Fruit fly (Drosophila melanogaster): ENCODE measurements around the gene spz4.

Gene spz4

dm6 chr2L:11528129-11528589 lies 26.6 kb downstream of the spz4 start, which contains the start of gene CG31705 (continued):
- TF ChIP-seq CG4730 (GFP tag; IDR thresholded peaks at IDR 0.05) (no peak), CG5245 (GFP tag; optimal IDR thresholded peaks at IDR 0.05) (no peak), dpn (GFP tag; optimal IDR thresholded peaks at IDR 0.05) (peak; percentile 30 to 34), CG14860 (GFP tag; IDR thresholded peaks at IDR 0.05; ENCODE audit: partially characterized antibody) (no peak), CG9727 (GFP tag; optimal IDR thresholded peaks at IDR 0.05) (peak; percentile 72), az2 (GFP tag; optimal IDR thresholded peaks at IDR 0.05) (no peak), CG17802 (tag; optimal IDR thresholded peaks at IDR 0.05) (no peak), Pdp1 (GFP tag; optimal IDR thresholded peaks at IDR 0.05) (no peak), CG1647 (GFP tag; optimal IDR thresholded peaks at IDR 0.05) (no peak), CG11696 (GFP tag; IDR thresholded peaks at IDR 0.05) (no peak; the same call in 1 of the 2 replicates), toy (GFP tag; IDR thresholded peaks at IDR 0.05) (no peak), NC2α (GFP tag; optimal IDR thresholded peaks at IDR 0.05) (no peak), CG33557 (GFP tag; optimal IDR thresholded peaks at IDR 0.05) (no peak), CG1602 (GFP tag; optimal IDR thresholded peaks at IDR 0.05) (peak; percentile 2), CG7556 (GFP tag; optimal IDR thresholded peaks at IDR 0.05) (peak; percentile 66), CG34224 (GFP tag; IDR thresholded peaks at IDR 0.05; ENCODE audit: partially characterized antibody) (no peak), kay (GFP tag; optimal IDR thresholded peaks at IDR 0.05) (no peak), CG10209 (GFP tag; optimal IDR thresholded peaks at IDR 0.05) (peak; percentile 49), nom (GFP tag; optimal IDR thresholded peaks at IDR 0.05) (no peak), CG7963 (GFP tag; IDR thresholded peaks at IDR 0.05; ENCODE audit: partially characterized antibody) (no peak), E2f2 (GFP tag; IDR thresholded peaks at IDR 0.05) (no peak), Sry-β (GFP tag; optimal IDR thresholded peaks at IDR 0.05) (no peak), CG16815 (GFP tag; optimal IDR thresholded peaks at IDR 0.05) (peak; percentile 6), CG2875 (GFP tag; optimal IDR thresholded peaks at IDR 0.05) (no peak), CG8765 (GFP tag; IDR thresholded peaks at IDR 0.05) (peak; percentile 41; the same call in 1 of the 2 replicates), hth (optimal IDR thresholded peaks at IDR 0.05) (no peak), HmgD (GFP tag; optimal IDR thresholded peaks at IDR 0.05) (no peak), CTCF (GFP tag; optimal IDR thresholded peaks at IDR 0.05) (no peak), CG4360 (GFP tag; IDR thresholded peaks at IDR 0.05) (no peak), CG31441 (GFP tag; IDR thresholded peaks at IDR 0.05) (peak; percentile 49; the same call in 1 of the 2 replicates), Stat92E (GFP tag; optimal IDR thresholded peaks at IDR 0.05) (no peak), CG9437 (GFP tag; optimal IDR thresholded peaks at IDR 0.05) (peak; percentile 44), CG14710 (tag; optimal IDR thresholded peaks at IDR 0.05) (no peak), CkIIα-i1 (GFP tag; IDR thresholded peaks at IDR 0.05) (no peak), CG13775 (GFP tag; optimal IDR thresholded peaks at IDR 0.05) (peak; percentile 64), scrt (GFP tag; optimal IDR thresholded peaks at IDR 0.05) (no peak), CG7745 (tag; optimal IDR thresholded peaks at IDR 0.05) (no peak), Mad (GFP tag; optimal IDR thresholded peaks at IDR 0.05) (no peak), chif (GFP tag; optimal IDR thresholded peaks at IDR 0.05) (no peak), ftz-f1 (GFP tag; optimal IDR thresholded peaks at IDR 0.05) (no peak), bsh (GFP tag; optimal IDR thresholded peaks at IDR 0.05) (no peak), CG16779 (GFP tag; IDR thresholded peaks at IDR 0.05) (no peak), CG14667 (GFP tag; IDR thresholded peaks at IDR 0.05) (peak; percentile 22; the same call in 1 of the 2 replicates), CG3281 (GFP tag; optimal IDR thresholded peaks at IDR 0.05) (peak; percentile 72), slp2 (GFP tag; optimal IDR thresholded peaks at IDR 0.05) (no peak), CG8359 (GFP tag; optimal IDR thresholded peaks at IDR 0.05; ENCODE audit: borderline replicate concordance) (no peak), trh (GFP tag; optimal IDR thresholded peaks at IDR 0.05) (no peak), CG14441 (GFP tag; IDR thresholded peaks at IDR 0.05) (no peak), kah (GFP tag; optimal IDR thresholded peaks at IDR 0.05) (no peak), CG17186 (GFP tag; optimal IDR thresholded peaks at IDR 0.05) (no peak), MBD-R2 (GFP tag; IDR thresholded peaks at IDR 0.05) (no peak; the same call in 1 of the 2 replicates)
